Worm (Caenorhabditis elegans) whole organism, young adult: ENCODE results near the gene W06G6.9.

Experiments used
- B0019.2 ChIP-seq: fragments of 200-800 bp; sonication (Bioruptor generic); conservative IDR thresholded peaks from 2 replicates; pipeline ENCODE4 v1.3.6; 2022; ENCODE audit warnings: missing genetic modification reagents, missing genetic modification characterization, missing compliant biosample characterization
- B0035.1 ChIP-seq: sonication (generic microtip); optimal IDR thresholded peaks from 2 replicates; lab custom pipeline; 2016; ENCODE audit warnings: missing genetic modification characterization, mild to moderate bottlenecking, missing compliant biosample characterization, missing genotype, missing genetic modification reagents
- B0261.1 ChIP-seq: sonication (generic microtip); optimal IDR thresholded peaks from 2 replicates; lab custom pipeline; 2016; ENCODE audit warnings: mild to moderate bottlenecking, missing genetic modification characterization, moderate library complexity, missing compliant biosample characterization
- C06A6.2 ChIP-seq: fragments of 200-800 bp; sonication (Bioruptor generic); conservative IDR thresholded peaks from 2 replicates; pipeline ENCODE4 v1.3.6; 2022; ENCODE audit warnings: missing genetic modification characterization, missing compliant biosample characterization
- D2030.7 ChIP-seq: fragments of 200-800 bp; sonication (Bioruptor generic); IDR thresholded peaks from 2 replicates; pipeline ENCODE4 v1.3.6; 2022; ENCODE audit warnings: missing genetic modification reagents, missing genetic modification characterization, missing compliant biosample characterization
- F23B12.7 ChIP-seq: sonication (generic microtip); optimal IDR thresholded peaks from 2 replicates; lab custom pipeline; 2017; ENCODE audit warnings: missing genetic modification characterization, mild to moderate bottlenecking, missing compliant biosample characterization, antibody characterized with exemption, moderate library complexity; ENCODE audit not compliant: insufficient read depth
- F37B4.10 ChIP-seq: fragments of 200-800 bp; sonication (Bioruptor generic); IDR thresholded peaks from 2 replicates; pipeline ENCODE4 v1.3.6; 2022; ENCODE audit warnings: missing genetic modification characterization, missing compliant biosample characterization
- F39B2.1 ChIP-seq: fragments of 200-800 bp; sonication (Bioruptor generic); IDR thresholded peaks from 2 replicates; pipeline ENCODE4 v1.3.6; 2022; ENCODE audit warnings: missing genetic modification reagents, missing genetic modification characterization, missing compliant biosample characterization
- F49E8.2 ChIP-seq: sonication (generic microtip); optimal IDR thresholded peaks from 3 replicates; lab custom pipeline; 2017; ENCODE audit warnings: missing genetic modification characterization, mild to moderate bottlenecking, missing compliant biosample characterization, antibody characterized with exemption, moderate library complexity; ENCODE audit not compliant: insufficient read depth
- F52B5.7 ChIP-seq: sonication (generic microtip); optimal IDR thresholded peaks from 2 replicates; lab custom pipeline; 2016; ENCODE audit warnings: mild to moderate bottlenecking, missing genetic modification characterization, missing compliant biosample characterization
- Y53F4B.3 ChIP-seq: fragments of 200-800 bp; sonication (Bioruptor generic); IDR thresholded peaks from 2 replicates; pipeline ENCODE4 v1.3.6; 2022; ENCODE audit warnings: missing genetic modification reagents, missing genetic modification characterization, missing compliant biosample characterization
- Y79H2A.3 ChIP-seq: fragments of 200-800 bp; sonication (Bioruptor generic); conservative IDR thresholded peaks from 2 replicates; pipeline ENCODE4 v1.3.6; 2022; ENCODE audit warnings: missing genetic modification reagents, missing genetic modification characterization, missing compliant biosample characterization
- ama-1 ChIP-seq, 3 experiments: fragments of 150-350 bp in 1 of 3; sonication (generic microtip) in 2 of 3; optimal IDR thresholded peaks; 2 replicates each; lab custom pipeline; 2014 to 2018; ENCODE audit warnings: missing biosample characterization in 2 of 3, missing genetic modification characterization in 2 of 3, missing genetic modification reagents in 2 of 3
- athp-1 ChIP-seq: sonication (generic microtip); optimal IDR thresholded peaks from 2 replicates; lab custom pipeline; 2017; ENCODE audit warnings: mild to moderate bottlenecking, missing genetic modification characterization, missing compliant biosample characterization
- attf-3 ChIP-seq: fragments of 200-800 bp; sonication (Bioruptor generic); conservative IDR thresholded peaks from 2 replicates; pipeline ENCODE4 v1.3.6; 2022; ENCODE audit warnings: missing genetic modification reagents, missing genetic modification characterization, missing compliant biosample characterization
- attf-6 ChIP-seq: fragments of 200-800 bp; sonication (Bioruptor generic); IDR thresholded peaks from 2 replicates; pipeline ENCODE4 v1.3.6; 2022; ENCODE audit warnings: missing genetic modification reagents, missing genetic modification characterization, missing compliant biosample characterization
- ceh-27 ChIP-seq: fragments of 200-800 bp; sonication (Bioruptor generic); optimal IDR thresholded peaks from 2 replicates; lab custom pipeline; 2018; ENCODE audit warnings: mild to moderate bottlenecking, missing genetic modification characterization, moderate library complexity, missing compliant biosample characterization
- die-1 ChIP-seq: sonication (generic microtip); optimal IDR thresholded peaks from 2 replicates; lab custom pipeline; 2016; ENCODE audit warnings: missing genotype, mild to moderate bottlenecking, missing genetic modification characterization, missing compliant biosample characterization
- egl-44 ChIP-seq: fragments of 200-800 bp; sonication (Bioruptor generic); IDR thresholded peaks from 2 replicates; pipeline ENCODE4 v1.3.6; 2022; ENCODE audit warnings: missing genetic modification reagents, missing genetic modification characterization, missing compliant biosample characterization
- let-607 ChIP-seq, 2 experiments: fragments of 200-800 bp in 1 of 2; sonication (Bioruptor generic) in 1 of 2; sonication (generic microtip) in 1 of 2; optimal IDR thresholded peaks; 2 replicates each; lab custom pipeline; 2016 to 2018; ENCODE audit warnings: mild to moderate bottlenecking in 2 of 2, missing compliant biosample characterization in 2 of 2, missing genetic modification characterization in 2 of 2, moderate library complexity in 2 of 2, missing genotype in 1 of 2
- lin-26 ChIP-seq: fragments of 200-800 bp; sonication (Bioruptor generic); IDR thresholded peaks from 2 replicates; pipeline ENCODE4 v1.3.6; 2022; ENCODE audit warnings: missing genetic modification reagents, missing genetic modification characterization, missing compliant biosample characterization
- lin-54 ChIP-seq: fragments of 200-800 bp; sonication (Bioruptor generic); optimal IDR thresholded peaks from 2 replicates; lab custom pipeline; 2018; ENCODE audit warnings: mild to moderate bottlenecking, missing genetic modification characterization, missing compliant biosample characterization
- lsy-27 ChIP-seq: sonication (generic microtip); optimal IDR thresholded peaks from 2 replicates; lab custom pipeline; 2017; ENCODE audit warnings: missing genetic modification characterization, mild to moderate bottlenecking, missing compliant biosample characterization, antibody characterized with exemption, missing genotype, borderline replicate concordance; ENCODE audit not compliant: insufficient read depth
- madf-10 ChIP-seq: sonication (generic microtip); optimal IDR thresholded peaks from 2 replicates; lab custom pipeline; 2016; ENCODE audit warnings: mild to moderate bottlenecking, missing genetic modification characterization, missing compliant biosample characterization
- mcd-1 ChIP-seq: fragments of 200-800 bp; sonication (Bioruptor generic); IDR thresholded peaks from 2 replicates; pipeline ENCODE4 v1.3.6; 2022; ENCODE audit warnings: missing genetic modification reagents, missing genetic modification characterization, missing compliant biosample characterization
- mel-28 ChIP-seq: sonication (generic microtip); optimal IDR thresholded peaks from 2 replicates; lab custom pipeline; 2016; ENCODE audit warnings: borderline replicate concordance, mild to moderate bottlenecking, missing genetic modification characterization, missing compliant biosample characterization
- nfya-2 ChIP-seq: fragments of 200-800 bp; sonication (Bioruptor generic); IDR thresholded peaks from 2 replicates; pipeline ENCODE4 v1.3.6; 2022; ENCODE audit warnings: missing genetic modification reagents, missing genetic modification characterization, missing compliant biosample characterization
- nhr-179 ChIP-seq: sonication (generic microtip); optimal IDR thresholded peaks from 2 replicates; lab custom pipeline; 2016; ENCODE audit warnings: mild to moderate bottlenecking, missing genetic modification characterization, missing compliant biosample characterization
- nhr-80 ChIP-seq: sonication (generic microtip); optimal IDR thresholded peaks from 2 replicates; lab custom pipeline; 2016; ENCODE audit warnings: missing genetic modification characterization, missing compliant biosample characterization
- pbrm-1 ChIP-seq: fragments of 200-800 bp; sonication (Bioruptor generic); IDR thresholded peaks from 2 replicates; pipeline ENCODE4 v1.3.6; 2022; ENCODE audit warnings: missing genetic modification reagents, missing genetic modification characterization, missing compliant biosample characterization
- rec-8 ChIP-seq, 2 experiments: sonication (generic microtip); optimal IDR thresholded peaks; 2 replicates each; lab custom pipeline; 2016; ENCODE audit warnings: mild to moderate bottlenecking in 2 of 2, missing genetic modification characterization in 2 of 2, missing genetic modification reagents in 2 of 2, missing genotype in 2 of 2, missing biosample characterization in 1 of 2, missing compliant biosample characterization in 1 of 2, moderate library complexity in 1 of 2
- repo-1 ChIP-seq: sonication (generic microtip); optimal IDR thresholded peaks from 2 replicates; lab custom pipeline; 2017; ENCODE audit warnings: mild to moderate bottlenecking, missing genetic modification characterization, missing compliant biosample characterization
- rpc-1 ChIP-seq, 2 experiments: fragments of 150-350 bp in 1 of 2; sonication (generic microtip) in 1 of 2; optimal IDR thresholded peaks; 2 replicates each; lab custom pipeline; 2014 to 2018; ENCODE audit warnings: missing biosample characterization in 1 of 2, missing genetic modification characterization in 1 of 2, missing genetic modification reagents in 1 of 2, missing genotype in 1 of 2
- zfh-2 ChIP-seq: fragments of 200-800 bp; sonication (Bioruptor generic); conservative IDR thresholded peaks from 2 replicates; pipeline ENCODE4 v1.3.6; 2022; ENCODE audit warnings: missing genetic modification reagents, missing genetic modification characterization, missing compliant biosample characterization
- ztf-3 ChIP-seq: fragments of 200-800 bp; sonication (Bioruptor generic); optimal IDR thresholded peaks from 2 replicates; lab custom pipeline; 2018; ENCODE audit warnings: mild to moderate bottlenecking, missing genetic modification characterization, missing compliant biosample characterization

The W06G6.9 gene

ce11 chrV:16640366-16640765, 5.9 kb downstream of the W06G6.9 start (continued):
- TF ChIP-seq B0035.1 (tag; lab: Kevin White, UChicago) (no peak), Y79H2A.3 (no peak), F52B5.7 (tag; lab: Kevin White, UChicago) (no peak), repo-1 (tag; lab: Kevin White, UChicago) (no peak), F37B4.10 (GFP tag; lab: Robert Waterston, UW) (no peak), B0261.1 (tag; lab: Kevin White, UChicago) (peak; percentile 79), F39B2.1 (GFP tag; lab: Robert Waterston, UW) (no peak), rpc-1 (optimal IDR thresholded peaks at IDR 0.05; lab: Kevin White, UChicago) (peak; percentile 70), rpc-1 (tag; optimal IDR thresholded peaks at IDR 0.05; lab: Kevin White, UChicago) (peak; percentile 85)

- TF ChIP-seq ama-1 (optimal IDR thresholded peaks at IDR 0.05; lab: Kevin White, UChicago) (no peak), ama-1 (GFP tag; optimal IDR thresholded peaks at IDR 0.05; lab: Kevin White, UChicago) (no peak), lin-26 (no peak), ceh-27 (GFP tag; lab: Kevin White, UChicago) (no peak), madf-10 (tag; lab: Kevin White, UChicago) (no peak), nfya-2 (GFP tag; lab: Robert Waterston, UW) (no peak), D2030.7 (GFP tag; lab: Robert Waterston, UW) (no peak), zfh-2 (GFP tag; lab: Robert Waterston, UW) (no peak), rec-8 (tag; optimal IDR thresholded peaks at IDR 0.05; lab: Kevin White, UChicago) (no peak), F49E8.2 (tag; lab: Kevin White, UChicago) (no peak), attf-3 (GFP tag; lab: Robert Waterston, UW) (no peak), let-607 (tag; optimal IDR thresholded peaks at IDR 0.05; lab: Kevin White, UChicago) (no peak), egl-44 (no peak), lin-54 (no peak), C06A6.2 (GFP tag; lab: Robert Waterston, UW) (no peak), nhr-80 (tag; lab: Kevin White, UChicago) (no peak)
Observed at ce11 chrV:16638204-16638603, 8.1 kb downstream of the W06G6.9 start, which contains the start of gene srw-76. Gene srw-76, minus strand, starts transcription at chrV:16638304.

ce11 chrV:16635911-16636310, 10.4 kb downstream of the W06G6.9 start, which contains the start of gene mltn-11:
Gene mltn-11, plus strand, starts transcription at chrV:16636186.
- no peak for TF ChIP-seq ztf-3 (GFP tag; lab: Kevin White, UChicago)
- TF ChIP-seq attf-6 (GFP tag; lab: Robert Waterston, UW), result no peak
- no peak for TF ChIP-seq rpc-1 (optimal IDR thresholded peaks at IDR 0.05; lab: Kevin White, UChicago)
- TF ChIP-seq rpc-1 (tag; optimal IDR thresholded peaks at IDR 0.05; lab: Kevin White, UChicago), result no peak
- TF ChIP-seq die-1, result no peak
- TF ChIP-seq pbrm-1 (GFP tag; lab: Robert Waterston, UW), result no peak
- no peak for TF ChIP-seq mel-28 (tag; lab: Kevin White, UChicago)
- TF ChIP-seq F23B12.7 (tag; lab: Kevin White, UChicago), result no peak

- no peak for TF ChIP-seq lsy-27 (tag; lab: Kevin White, UChicago)
- no peak for TF ChIP-seq mcd-1 (GFP tag; lab: Robert Waterston, UW)
- TF ChIP-seq attf-6 (GFP tag; lab: Robert Waterston, UW), result no peak
- TF ChIP-seq Y53F4B.3, result no peak
- TF ChIP-seq B0019.2 (GFP tag; lab: Robert Waterston, UW), result no peak
- no peak for TF ChIP-seq nhr-179 (tag; lab: Kevin White, UChicago)
- TF ChIP-seq athp-1 (tag; lab: Kevin White, UChicago), result no peak
Observed at ce11 chrV:16629600-16629999, 16.7 kb downstream of the W06G6.9 start, which contains the start of gene srd-21. Gene srd-21, plus strand, starts transcription at chrV:16629900.
